Worm (Caenorhabditis elegans): ENCODE data around the gene F37A8.5.
A peak's percentile ranks its signal among the peaks of the same experiment; 100 is the strongest.

Gene F37A8.5

ce11 chrIII:3928136-3928535, 28.3 kb upstream of the F37A8.5 start, which contains the start of gene F37A8.1:
TSS of gene F37A8.1 (plus strand) at chrIII:3928436.
- no peak for TF ChIP-seq nhr-28 (tag; optimal IDR thresholded peaks at IDR 0.05)
- TF ChIP-seq zfp-2 (tag; optimal IDR thresholded peaks at IDR 0.05): no peak
- no peak for TF ChIP-seq F10B5.3 (tag; optimal IDR thresholded peaks at IDR 0.05)
- no peak for TF ChIP-seq sdz-12 (GFP tag; optimal IDR thresholded peaks at IDR 0.05)
- TF ChIP-seq daf-12 (tag; optimal IDR thresholded peaks at IDR 0.05): no peak
- TF ChIP-seq zip-11 (GFP tag; IDR thresholded peaks at IDR 0.05): no peak
- TF ChIP-seq saeg-2 (GFP tag; IDR thresholded peaks at IDR 0.05): no peak
- TF ChIP-seq dmd-6 (GFP tag; IDR thresholded peaks at IDR 0.05): no peak
- no peak for TF ChIP-seq lin-13 (GFP tag; optimal IDR thresholded peaks at IDR 0.05)

- no peak for TF ChIP-seq lin-1 (GFP tag; IDR thresholded peaks at IDR 0.05)
- no peak for TF ChIP-seq daf-16 (GFP tag; optimal IDR thresholded peaks at IDR 0.05)
- no peak for TF ChIP-seq daf-16 (tag; optimal IDR thresholded peaks at IDR 0.05)
- no peak for TF ChIP-seq snpc-1.2 (GFP tag; IDR thresholded peaks at IDR 0.05)
- no peak for TF ChIP-seq sdz-12 (GFP tag; optimal IDR thresholded peaks at IDR 0.05)
- TF ChIP-seq mdl-1 (tag; optimal IDR thresholded peaks at IDR 0.05): no peak
- TF ChIP-seq ceh-44 (GFP tag; IDR thresholded peaks at IDR 0.05): no peak
- no peak for TF ChIP-seq dmd-8 (GFP tag; IDR thresholded peaks at IDR 0.05)
- TF ChIP-seq lir-3 (tag; optimal IDR thresholded peaks at IDR 0.05): no peak
- TF ChIP-seq unc-62 (GFP tag; optimal IDR thresholded peaks at IDR 0.05 in 1 of 2): no peak
- no peak for TF ChIP-seq unc-62 (tag; optimal IDR thresholded peaks at IDR 0.05)
- no peak for TF ChIP-seq nhr-41 (GFP tag; IDR thresholded peaks at IDR 0.05)
- TF ChIP-seq F49E8.2 (tag; optimal IDR thresholded peaks at IDR 0.05; ENCODE audit: borderline replicate concordance): no peak
- TF ChIP-seq nhr-237 (tag; optimal IDR thresholded peaks at IDR 0.05): no peak
- no peak for TF ChIP-seq spr-1 (tag; optimal IDR thresholded peaks at IDR 0.05)
These were observed 25.0 kb upstream of the F37A8.5 start, which contains the start of gene F37A8.2 for ce11 chrIII:3931423-3931822. TSS of gene F37A8.2 (minus strand) at chrIII:3931523.

- TF ChIP-seq mxl-2 (GFP tag; conservative IDR thresholded peaks at IDR 0.05) (no peak), ceh-20 (GFP tag; IDR thresholded peaks at IDR 0.05) (no peak), mdl-1 (tag; optimal IDR thresholded peaks at IDR 0.05) (no peak), snpc-1.2 (GFP tag; IDR thresholded peaks at IDR 0.05) (no peak), lin-29 (GFP tag; IDR thresholded peaks at IDR 0.05) (no peak), nhr-48 (tag; optimal IDR thresholded peaks at IDR 0.05) (no peak), daf-19 (GFP tag; conservative IDR thresholded peaks at IDR 0.05) (no peak), aha-1 (tag) (no peak), zfp-3 (GFP tag; conservative IDR thresholded peaks at IDR 0.05) (no peak), arid-1 (GFP tag; conservative IDR thresholded peaks at IDR 0.05) (no peak), dve-1 (tag; optimal IDR thresholded peaks at IDR 0.05; ENCODE audit: insufficient read depth) (no peak), daf-12 (tag; optimal IDR thresholded peaks at IDR 0.05) (no peak), T26A8.4 (GFP tag; IDR thresholded peaks at IDR 0.05) (no peak)
These were observed 20.6 kb upstream of the F37A8.5 start, which contains the start of gene npl-10 for ce11 chrIII:3935808-3936207. TSS of gene npl-10 (minus strand) at chrIII:3935908.

DNA sequence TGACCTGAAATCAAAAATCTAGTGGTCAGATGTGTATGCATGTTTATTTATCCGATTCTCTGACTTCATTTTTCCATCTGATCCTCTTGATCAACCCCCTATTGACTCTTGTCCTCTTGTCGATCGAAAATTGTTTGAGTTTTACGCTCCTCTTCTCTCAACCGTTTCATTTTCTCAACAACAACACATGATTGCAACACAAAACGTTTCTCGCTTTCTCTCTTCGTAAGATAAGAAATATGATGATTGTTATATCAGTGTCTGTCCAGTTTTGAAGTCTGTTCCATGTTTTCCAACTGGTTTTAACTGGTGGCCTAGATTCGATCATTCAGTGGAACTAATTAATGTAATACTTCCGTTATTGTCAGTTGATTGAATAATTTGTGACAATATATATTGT, 4.4 kb upstream of the F37A8.5 start:
- TF ChIP-seq lin-15B (tag; optimal IDR thresholded peaks at IDR 0.05) (no peak), nhr-28 (tag; optimal IDR thresholded peaks at IDR 0.05) (peak; percentile 88), lsy-2 (tag; optimal IDR thresholded peaks at IDR 0.05) (peak in 1 of 2 experiments; percentile 32), dve-1 (tag; optimal IDR thresholded peaks at IDR 0.05; ENCODE audit: insufficient read depth) (peak; percentile 9), daf-16 (GFP tag; optimal IDR thresholded peaks at IDR 0.05) (peak in 1 of 2 experiments; percentile 51), daf-16 (tag; optimal IDR thresholded peaks at IDR 0.05) (peak; percentile 59), nhr-77 (tag; optimal IDR thresholded peaks at IDR 0.05) (peak; percentile 77), lin-39 (tag; optimal IDR thresholded peaks at IDR 0.05) (no peak), unc-62 (GFP tag; optimal IDR thresholded peaks at IDR 0.05 in 1 of 2) (peak in 1 of 2 experiments; percentile 90), unc-62 (tag; optimal IDR thresholded peaks at IDR 0.05) (no peak), F10B5.3 (tag; optimal IDR thresholded peaks at IDR 0.05) (no peak), zip-2 (tag; optimal IDR thresholded peaks at IDR 0.05) (no peak), pqm-1 (tag; optimal IDR thresholded peaks at IDR 0.05) (peak; percentile 62), hlh-30 (tag; optimal IDR thresholded peaks at IDR 0.05; ENCODE audit: insufficient read depth) (peak; percentile 81), mdl-1 (tag; optimal IDR thresholded peaks at IDR 0.05) (peak in 1 of 2 experiments; percentile 75), aha-1 (tag) (peak; percentile 46)
